Fruit fly (Drosophila melanogaster) whole organism, embryonic: ENCODE results near the gene Rbf2.

Source experiments
- ATbp ChIP-seq: fragments of 200-800 bp; sonication (Bioruptor generic); optimal IDR thresholded peaks from 2 replicates; lab custom pipeline; 2017; ENCODE audit warnings: missing biosample characterization, mild to moderate bottlenecking, missing genetic modification characterization, missing genetic modification reagents
- BEAF-32 ChIP-seq: fragments of 200-800 bp; sonication (Bioruptor generic); optimal IDR thresholded peaks from 3 replicates; lab custom pipeline; 2017; ENCODE audit warnings: missing biosample characterization, missing genetic modification characterization, mild to moderate bottlenecking, moderate library complexity, missing genetic modification reagents
- CG10366 ChIP-seq: fragments of 200-800 bp; sonication (Bioruptor generic); IDR thresholded peaks from 2 replicates; pipeline ENCODE4 v1.3.6; 2022; ENCODE audit warnings: missing biosample characterization, missing genetic modification characterization
- CG11560 ChIP-seq: fragments of 200-800 bp; sonication (Bioruptor generic); IDR thresholded peaks from 3 replicates; pipeline ENCODE4 v1.3.6; 2022; ENCODE audit warnings: missing biosample characterization, missing genetic modification characterization
- CG14667 ChIP-seq: fragments of 200-800 bp; sonication (Bioruptor generic); IDR thresholded peaks from 2 replicates; pipeline ENCODE4 v1.3.6; 2022; ENCODE audit warnings: missing biosample characterization, missing genetic modification characterization
- CG15011 ChIP-seq: fragments of 200-800 bp; sonication (Bioruptor generic); optimal IDR thresholded peaks from 3 replicates; lab custom pipeline; 2018; ENCODE audit warnings: missing biosample characterization, mild to moderate bottlenecking, missing genetic modification characterization
- CG15479 ChIP-seq: fragments of 200-800 bp; sonication (Bioruptor generic); optimal IDR thresholded peaks from 3 replicates; lab custom pipeline; 2019; ENCODE audit warnings: missing biosample characterization, mild to moderate bottlenecking, missing genetic modification characterization, moderate library complexity
- CG1603 ChIP-seq: fragments of 200-800 bp; sonication (Bioruptor generic); optimal IDR thresholded peaks from 2 replicates; lab custom pipeline; 2019; ENCODE audit warnings: missing biosample characterization, mild to moderate bottlenecking, missing genetic modification characterization, moderate library complexity
- CG17186 ChIP-seq: fragments of 200-800 bp; sonication (Bioruptor generic); optimal IDR thresholded peaks from 3 replicates; lab custom pipeline; 2017; ENCODE audit warnings: missing biosample characterization, missing genetic modification reagents, missing genetic modification characterization
- CG2889 ChIP-seq: fragments of 200-800 bp; sonication (Bioruptor generic); IDR thresholded peaks from 3 replicates; pipeline ENCODE4 v1.3.6; 2022; ENCODE audit warnings: missing biosample characterization, missing genetic modification characterization
- CG3281 ChIP-seq: fragments of 200-800 bp; sonication (Bioruptor generic); optimal IDR thresholded peaks from 3 replicates; lab custom pipeline; 2017; ENCODE audit warnings: missing biosample characterization, mild to moderate bottlenecking, missing genetic modification characterization
- CG3838 ChIP-seq: fragments of 200-800 bp; sonication (Bioruptor generic); optimal IDR thresholded peaks from 3 replicates; lab custom pipeline; 2016; ENCODE audit warnings: missing biosample characterization, missing genetic modification characterization
- CG4360 ChIP-seq: fragments of 200-800 bp; sonication (Bioruptor generic); IDR thresholded peaks from 2 replicates; pipeline ENCODE4 v1.3.6; 2022; ENCODE audit warnings: missing biosample characterization, missing genetic modification characterization
- CG6175 ChIP-seq: fragments of 200-800 bp; sonication (Bioruptor generic); IDR thresholded peaks from 3 replicates; pipeline ENCODE4 v1.3.6; 2022; ENCODE audit warnings: missing biosample characterization, missing genetic modification characterization
- CG6254 ChIP-seq: fragments of 200-800 bp; sonication (Bioruptor generic); optimal IDR thresholded peaks from 3 replicates; lab custom pipeline; 2017; ENCODE audit warnings: mild to moderate bottlenecking, missing biosample characterization, missing genetic modification reagents, missing genetic modification characterization
- CG7987 ChIP-seq: fragments of 200-800 bp; sonication (Bioruptor generic); optimal IDR thresholded peaks from 2 replicates; lab custom pipeline; 2018; ENCODE audit warnings: missing biosample characterization, mild to moderate bottlenecking, missing genetic modification characterization, moderate library complexity
- CG9797 ChIP-seq: fragments of 200-800 bp; sonication (Bioruptor generic); optimal IDR thresholded peaks from 3 replicates; lab custom pipeline; 2018; ENCODE audit warnings: missing biosample characterization, mild to moderate bottlenecking, missing genetic modification characterization
- D ChIP-seq, 2 experiments: fragments of 200-800 bp in 1 of 2; fragments of >200 bp in 1 of 2; sonication (Bioruptor generic) in 1 of 2; optimal IDR thresholded peaks; 2 replicates in 1 of 2; 3 replicates in 1 of 2; lab custom pipeline; 2017; ENCODE audit warnings: mild to moderate bottlenecking in 1 of 2, missing biosample characterization in 1 of 2, missing genetic modification characterization in 1 of 2, missing genetic modification reagents in 1 of 2
- D19A ChIP-seq: fragments of 200-800 bp; optimal IDR thresholded peaks from 3 replicates; lab custom pipeline; 2019; ENCODE audit warnings: missing biosample characterization, mild to moderate bottlenecking, missing genetic modification characterization, moderate library complexity
- D19B ChIP-seq: fragments of 200-800 bp; sonication (Bioruptor generic); optimal IDR thresholded peaks from 2 replicates; lab custom pipeline; 2017; ENCODE audit warnings: missing biosample characterization, mild to moderate bottlenecking, missing genetic modification characterization
- Deaf1 ChIP-seq: fragments of 200-800 bp; optimal IDR thresholded peaks from 3 replicates; lab custom pipeline; 2019; ENCODE audit warnings: missing biosample characterization, mild to moderate bottlenecking, missing genetic modification characterization, moderate library complexity
- GATAe ChIP-seq: fragments of 200-800 bp; sonication (Bioruptor generic); conservative IDR thresholded peaks from 2 replicates; pipeline ENCODE4 v1.3.6; 2022; ENCODE audit warnings: missing biosample characterization, missing genetic modification characterization
- H2.0 ChIP-seq: fragments of 200-800 bp; sonication (Bioruptor generic); IDR thresholded peaks from 2 replicates; pipeline ENCODE4 v1.3.6; 2022; ENCODE audit warnings: missing biosample characterization, missing genetic modification characterization
- Med ChIP-seq: fragments of 200-800 bp; sonication (Bioruptor generic); peaks from one replicate; lab custom pipeline; 2016; ENCODE audit warnings: missing biosample characterization, missing genetic modification characterization, mild to moderate bottlenecking, inconsistent platforms, moderate library complexity
- Nf-YB ChIP-seq: fragments of 200-800 bp; sonication (Bioruptor generic); optimal IDR thresholded peaks from 3 replicates; lab custom pipeline; 2019; ENCODE audit warnings: missing biosample characterization, mild to moderate bottlenecking, missing genetic modification characterization, moderate library complexity
- Scr ChIP-seq: fragments of 200-800 bp; sonication (Bioruptor generic); IDR thresholded peaks from 2 replicates; pipeline ENCODE4 v1.3.6; 2022; ENCODE audit warnings: missing biosample characterization, missing genetic modification characterization; ENCODE audit not compliant: partially characterized antibody
- Sox100B ChIP-seq: fragments of 200-800 bp; sonication (Bioruptor generic); optimal IDR thresholded peaks from 3 replicates; lab custom pipeline; 2018; ENCODE audit warnings: missing biosample characterization, mild to moderate bottlenecking, missing genetic modification characterization
- Spps ChIP-seq: fragments of 200-800 bp; sonication (Bioruptor generic); optimal IDR thresholded peaks from 2 replicates; lab custom pipeline; 2018; ENCODE audit warnings: missing biosample characterization, mild to moderate bottlenecking, missing genetic modification characterization
- Sry-β ChIP-seq: fragments of 200-800 bp; sonication (Bioruptor generic); optimal IDR thresholded peaks from 2 replicates; lab custom pipeline; 2018; ENCODE audit warnings: missing biosample characterization, mild to moderate bottlenecking, missing genetic modification characterization, moderate library complexity
- Tbp ChIP-seq: fragments of >200 bp; optimal IDR thresholded peaks from 2 replicates; lab custom pipeline; 2018; ENCODE audit warnings: missing biosample characterization, missing genetic modification characterization
- Usf ChIP-seq: fragments of 200-800 bp; sonication (Bioruptor generic); optimal IDR thresholded peaks from 2 replicates; lab custom pipeline; 2017; ENCODE audit warnings: missing genotype, missing biosample characterization, missing genetic modification characterization
- bigmax ChIP-seq: fragments of 200-800 bp; sonication (Bioruptor generic); optimal IDR thresholded peaks from 2 replicates; lab custom pipeline; 2018; ENCODE audit warnings: missing biosample characterization, mild to moderate bottlenecking, missing genetic modification characterization
- ci ChIP-seq: fragments of 200-800 bp; sonication (Bioruptor generic); IDR thresholded peaks from 3 replicates; pipeline ENCODE4 v1.3.6; 2022; ENCODE audit warnings: missing biosample characterization, missing genetic modification characterization
- fu2 ChIP-seq: fragments of 200-800 bp; sonication (Bioruptor generic); optimal IDR thresholded peaks from 2 replicates; lab custom pipeline; 2016; ENCODE audit warnings: missing biosample characterization, missing genetic modification characterization
- gro ChIP-seq: fragments of 200-800 bp; sonication (Bioruptor generic); optimal IDR thresholded peaks from 2 replicates; lab custom pipeline; 2016; ENCODE audit warnings: missing biosample characterization, missing genetic modification characterization
- her ChIP-seq: fragments of 200-800 bp; sonication (Bioruptor generic); optimal IDR thresholded peaks from 2 replicates; lab custom pipeline; 2016; ENCODE audit warnings: missing biosample characterization, missing genetic modification characterization
- hkb ChIP-seq, 2 experiments: fragments of 200-800 bp in 1 of 2; fragments of >200 bp in 1 of 2; sonication (Bioruptor generic) in 1 of 2; IDR thresholded peaks in 1 of 2; optimal IDR thresholded peaks in 1 of 2; 2 replicates each; pipeline versions ENCODE4 v1.3.6 to Lab custom; 2017 to 2022; ENCODE audit warnings: missing biosample characterization in 1 of 2, missing genetic modification characterization in 1 of 2
- inv ChIP-seq: fragments of 200-800 bp; sonication (Bioruptor generic); IDR thresholded peaks from 2 replicates; pipeline ENCODE4 v1.3.6; 2022; ENCODE audit warnings: missing biosample characterization, missing genetic modification characterization; ENCODE audit not compliant: partially characterized antibody
- maf-S ChIP-seq: fragments of 200-800 bp; sonication (Bioruptor generic); optimal IDR thresholded peaks from 2 replicates; lab custom pipeline; 2016; ENCODE audit warnings: missing biosample characterization, missing genetic modification characterization
- mam ChIP-seq: fragments of 200-800 bp; sonication (Bioruptor generic); optimal IDR thresholded peaks from 3 replicates; lab custom pipeline; 2016; ENCODE audit warnings: missing biosample characterization, missing genetic modification characterization
- onecut ChIP-seq: fragments of 200-800 bp; sonication (Bioruptor generic); IDR thresholded peaks from 2 replicates; pipeline ENCODE4 v1.3.6; 2022; ENCODE audit warnings: missing biosample characterization, missing genetic modification characterization
- pros ChIP-seq: fragments of 200-800 bp; sonication (Bioruptor generic); optimal IDR thresholded peaks from 3 replicates; lab custom pipeline; 2019; ENCODE audit warnings: missing biosample characterization, mild to moderate bottlenecking, missing genetic modification characterization, moderate library complexity
- ro ChIP-seq: fragments of 200-800 bp; sonication (Bioruptor generic); IDR thresholded peaks from 2 replicates; pipeline ENCODE4 v1.3.6; 2022; ENCODE audit warnings: missing biosample characterization, missing genetic modification characterization
- sd ChIP-seq: fragments of 200-800 bp; sonication (Bioruptor generic); optimal IDR thresholded peaks from 3 replicates; lab custom pipeline; 2018; ENCODE audit warnings: missing biosample characterization, mild to moderate bottlenecking, missing genetic modification characterization, moderate library complexity
- sug ChIP-seq: fragments of 200-800 bp; optimal IDR thresholded peaks from 2 replicates; lab custom pipeline; 2019; ENCODE audit warnings: missing biosample characterization, mild to moderate bottlenecking, missing genetic modification characterization, moderate library complexity
- tll ChIP-seq, 2 experiments: fragments of 200-800 bp in 1 of 2; fragments of >200 bp in 1 of 2; sonication (Bioruptor generic) in 1 of 2; optimal IDR thresholded peaks; 2 replicates each; lab custom pipeline; 2017 to 2019; ENCODE audit warnings: missing biosample characterization in 2 of 2, missing genetic modification characterization in 2 of 2, mild to moderate bottlenecking in 1 of 2, moderate library complexity in 1 of 2
- wdn ChIP-seq: fragments of 200-800 bp; sonication (Bioruptor generic); IDR thresholded peaks from 2 replicates; pipeline ENCODE4 v1.3.6; 2022; ENCODE audit warnings: missing biosample characterization, missing genetic modification characterization
- zf30C ChIP-seq: fragments of 200-800 bp; sonication (Bioruptor generic); optimal IDR thresholded peaks from 3 replicates; lab custom pipeline; 2018; ENCODE audit warnings: missing biosample characterization, mild to moderate bottlenecking, missing genetic modification characterization

Gene Rbf2

DNA sequence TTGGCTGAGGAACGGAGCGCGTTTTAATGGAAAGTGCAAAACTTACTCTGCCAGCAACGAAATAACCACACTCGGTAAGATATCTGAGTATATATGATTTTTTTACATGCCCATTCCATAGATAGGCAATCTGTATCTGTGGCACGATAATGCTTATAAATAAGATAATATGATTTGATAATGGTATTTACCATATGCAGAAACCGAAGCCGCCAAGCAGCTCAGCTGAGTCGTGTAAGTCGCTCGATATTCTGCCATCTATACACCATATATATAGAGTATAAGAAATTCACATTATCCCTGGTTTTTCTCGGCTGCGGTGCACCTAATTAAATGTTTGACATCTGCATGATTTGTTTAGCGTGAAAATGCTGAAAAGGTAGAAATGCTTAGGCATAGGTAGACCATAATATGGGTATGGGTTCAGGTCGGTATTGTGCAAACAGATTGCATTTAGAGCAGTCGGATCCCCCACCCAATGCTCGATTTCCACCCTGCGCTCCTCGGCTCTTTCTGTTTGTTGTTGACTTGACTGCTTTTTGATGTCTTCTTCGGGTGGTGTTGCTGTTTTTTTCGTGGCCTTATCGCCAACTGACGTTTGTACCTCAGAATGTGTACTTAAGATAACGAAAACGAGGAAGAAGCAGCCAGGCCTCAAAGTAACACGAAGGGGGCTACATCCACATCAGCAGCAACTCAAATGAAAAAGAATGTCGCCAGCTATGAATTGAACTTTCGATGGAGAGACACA is 41.7 kb downstream of the Rbf2 start (continued):
- TF ChIP-seq CG11560 (no peak), CG2889 (no peak), ro (GFP tag; lab: Robert Waterston, UW) (no peak), her (GFP tag; lab: Kevin White, UChicago) (no peak), wdn (no peak), inv (GFP tag; lab: Robert Waterston, UW) (no peak), sug (tag; lab: Kevin White, UChicago) (peak; percentile 35), GATAe (GFP tag; lab: Robert Waterston, UW) (peak; percentile 87), tll (GFP tag; optimal IDR thresholded peaks at IDR 0.05; lab: Kevin White, UChicago) (peak in 1 of 2 experiments; percentile 80), CG6254 (GFP tag; lab: Kevin White, UChicago) (no peak), CG7987 (GFP tag; lab: Kevin White, UChicago) (no peak), maf-S (GFP tag; lab: Kevin White, UChicago) (no peak), CG3838 (no peak), D (optimal IDR thresholded peaks at IDR 0.05; lab: Kevin White, UChicago) (no peak), D (GFP tag; optimal IDR thresholded peaks at IDR 0.05; lab: Kevin White, UChicago) (no peak), Scr (GFP tag; lab: Robert Waterston, UW) (no peak), Usf (no peak), Sox100B (no peak), CG3281 (GFP tag; lab: Kevin White, UChicago) (no peak), CG14667 (no peak), D19B (no peak), CG15479 (GFP tag; lab: Kevin White, UChicago) (peak; percentile 55), hkb (optimal IDR thresholded peaks at IDR 0.05; lab: Kevin White, UChicago) (no peak), hkb (GFP tag; IDR thresholded peaks at IDR 0.05; lab: Robert Waterston, UW) (0 out of 2 replicates have a peak, but pooled peaks have one; percentile 15), ci (GFP tag; lab: Robert Waterston, UW) (peak; percentile 41; the same call in 1 of the 3 replicates), H2.0 (no peak), CG9797 (GFP tag; lab: Kevin White, UChicago) (no peak), Nf-YB (no peak), CG1603 (no peak), CG17186 (GFP tag; lab: Kevin White, UChicago) (no peak), Tbp (GFP tag; lab: Kevin White, UChicago) (no peak), CG6175 (GFP tag; lab: Robert Waterston, UW) (no peak), fu2 (GFP tag; lab: Kevin White, UChicago) (no peak), CG10366 (GFP tag; lab: Robert Waterston, UW) (no peak), zf30C (GFP tag; lab: Kevin White, UChicago) (no peak), gro (GFP tag; lab: Kevin White, UChicago) (no peak), D19A (tag; lab: Kevin White, UChicago) (peak; percentile 69), Deaf1 (tag; lab: Kevin White, UChicago) (peak; percentile 35), Med (GFP tag; lab: Kevin White, UChicago) (peak; percentile 73), ATbp (GFP tag; lab: Kevin White, UChicago) (no peak), CG4360 (GFP tag; lab: Robert Waterston, UW) (peak; percentile 20), CG15011 (GFP tag; lab: Kevin White, UChicago) (no peak), Spps (tag; lab: Kevin White, UChicago) (no peak), bigmax (no peak), mam (GFP tag; lab: Kevin White, UChicago) (no peak), onecut (GFP tag; lab: Robert Waterston, UW) (no peak), BEAF-32 (GFP tag; lab: Kevin White, UChicago) (no peak), pros (GFP tag; lab: Kevin White, UChicago) (peak; percentile 17), sd (tag; lab: Kevin White, UChicago) (peak; percentile 43), Sry-β (GFP tag; lab: Kevin White, UChicago) (no peak)
